Fruit fly (Drosophila melanogaster) whole organism, embryonic: Measurements from ENCODE around the gene ND-49.

Source experiments
- CG1529 ChIP-seq: fragments of 200-800 bp; sonication (Bioruptor generic); optimal IDR thresholded peaks from 3 replicates; lab custom pipeline; 2018; ENCODE audit warnings: missing biosample characterization, missing genetic modification characterization
- ttk ChIP-seq: fragments of 200-800 bp; sonication (Bioruptor generic); IDR thresholded peaks from 2 replicates; pipeline ENCODE4 v2.1.2; 2022; ENCODE audit warnings: missing biosample characterization, missing genetic modification characterization

- no peak for TF ChIP-seq CG1529
- TF ChIP-seq ttk: no peak
These were observed at the start of gene ND-49, which contains the start of gene Ephrin for dm6 chr4:571504-572268.
